Worm (Caenorhabditis elegans): ENCODE results near the gene nspa-10.

nspa-10 gene

ce11 chrV:14725409-14725808, 24.8 kb downstream of the nspa-10 start:
- TF ChIP-seq madf-3 (GFP tag; IDR thresholded peaks at IDR 0.05) (no peak), somi-1 (GFP tag; optimal IDR thresholded peaks at IDR 0.05) (peak; percentile 76)

- TF ChIP-seq snpc-1.3 (tag; optimal IDR thresholded peaks at IDR 0.05; ENCODE audit: insufficient read depth) (no peak), Y95B8A.8 (GFP tag; IDR thresholded peaks at IDR 0.05) (no peak), zfh-2 (GFP tag; conservative IDR thresholded peaks at IDR 0.05) (no peak), lir-1 (GFP tag; conservative IDR thresholded peaks at IDR 0.05) (no peak), hrde-1 (tag; optimal IDR thresholded peaks at IDR 0.05; ENCODE audit: borderline replicate concordance) (no peak), snpc-3.4 (tag; optimal IDR thresholded peaks at IDR 0.05) (no peak), ama-1 (optimal IDR thresholded peaks at IDR 0.05) (no peak), ama-1 (GFP tag; optimal IDR thresholded peaks at IDR 0.05) (no peak), madf-3 (GFP tag; IDR thresholded peaks at IDR 0.05) (no peak), ztf-6 (GFP tag; IDR thresholded peaks at IDR 0.05) (no peak), lag-1 (GFP tag; IDR thresholded peaks at IDR 0.05) (no peak), K11D2.4 (GFP tag; IDR thresholded peaks at IDR 0.05) (no peak), ccch-3 (GFP tag; optimal IDR thresholded peaks at IDR 0.05) (no peak)
These were observed 27.2 kb downstream of the nspa-10 start, which contains the start of gene R08A2.7 for ce11 chrV:14723020-14723419. R08A2.7 (plus strand) TSS chrV:14723320.

- TF ChIP-seq dpff-1 (tag; optimal IDR thresholded peaks at IDR 0.05) (no peak), ztf-18 (tag; optimal IDR thresholded peaks at IDR 0.05) (no peak), ztf-28 (GFP tag; IDR thresholded peaks at IDR 0.05) (no peak), lsl-1 (GFP tag; optimal IDR thresholded peaks at IDR 0.05) (no peak), dox-1 (GFP tag; IDR thresholded peaks at IDR 0.05) (no peak), lin-40 (tag; optimal IDR thresholded peaks at IDR 0.05) (no peak)
These were observed 30.8 kb downstream of the nspa-10 start, which contains the start of gene R08A2.1 for ce11 chrV:14719491-14719890. R08A2.1 (minus strand) TSS chrV:14719591.

ce11 chrV:14716114-14716513, 34.1 kb downstream of the nspa-10 start, which contains the start of gene fbxa-147:
fbxa-147 (plus strand) TSS chrV:14716499.
- TF ChIP-seq nhr-80 (tag; optimal IDR thresholded peaks at IDR 0.05) (peak; percentile 63), ekl-4 (GFP tag; IDR thresholded peaks at IDR 0.05) (no peak), F55B11.4 (tag; optimal IDR thresholded peaks at IDR 0.05; ENCODE audit: borderline replicate concordance, insufficient read depth) (no peak)

DNA sequence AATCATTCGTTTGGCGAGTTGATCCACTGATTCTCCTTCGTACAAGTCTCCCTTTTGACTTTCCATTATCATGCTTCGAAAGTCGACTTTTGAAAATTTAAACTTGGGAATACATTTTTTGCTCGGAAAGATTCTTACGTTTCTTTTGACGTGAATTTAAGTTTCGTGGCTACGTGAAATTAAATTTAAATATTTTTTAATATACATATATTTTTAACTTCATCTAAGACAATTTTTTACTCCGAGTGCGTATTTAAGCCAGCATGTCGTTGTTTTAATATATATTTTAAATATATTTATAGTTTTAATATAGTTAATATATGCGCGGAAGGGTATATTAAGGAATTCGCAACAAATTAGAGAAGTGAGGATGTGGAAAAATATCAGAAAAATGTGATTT, 34.6 kb downstream of the nspa-10 start, which contains the start of gene R08A2.2:
TSS of gene R08A2.2 (minus strand) at position 101 of the 400 bp plus-strand sequence.
- TF ChIP-seq unc-130 (GFP tag; optimal IDR thresholded peaks at IDR 0.05) (no peak), ztf-3 (GFP tag; optimal IDR thresholded peaks at IDR 0.05) (no peak), madf-3 (GFP tag; IDR thresholded peaks at IDR 0.05) (no peak), lin-54 (GFP tag; optimal IDR thresholded peaks at IDR 0.05) (no peak), dpl-1 (GFP tag; optimal IDR thresholded peaks at IDR 0.05) (no peak), rcor-1 (GFP tag; IDR thresholded peaks at IDR 0.05) (no peak), madf-10 (tag; optimal IDR thresholded peaks at IDR 0.05) (no peak), ztf-25 (GFP tag; IDR thresholded peaks at IDR 0.05) (no peak), ceh-79 (tag; optimal IDR thresholded peaks at IDR 0.05) (no peak)

- no peak for TF ChIP-seq dox-1 (GFP tag; IDR thresholded peaks at IDR 0.05)
- no peak for TF ChIP-seq F22D6.2 (tag; optimal IDR thresholded peaks at IDR 0.05)
- TF ChIP-seq aptf-3 (GFP tag; IDR thresholded peaks at IDR 0.05) = no peak
- no peak for TF ChIP-seq ccch-3 (GFP tag; optimal IDR thresholded peaks at IDR 0.05)
- TF ChIP-seq mel-28 (tag; optimal IDR thresholded peaks at IDR 0.05; ENCODE audit: borderline replicate concordance) = no peak
- no peak for TF ChIP-seq attf-3 (GFP tag; conservative IDR thresholded peaks at IDR 0.05)
- no peak for TF ChIP-seq snpc-1.1 (tag; optimal IDR thresholded peaks at IDR 0.05; ENCODE audit: insufficient read depth)
- TF ChIP-seq K11D2.4 (GFP tag; IDR thresholded peaks at IDR 0.05) = no peak
- TF ChIP-seq T26A5.8 (tag; optimal IDR thresholded peaks at IDR 0.05) = no peak
- no peak for TF ChIP-seq dpff-1 (tag; optimal IDR thresholded peaks at IDR 0.05)
- TF ChIP-seq nhr-90 (tag; optimal IDR thresholded peaks at IDR 0.05) = no peak
- TF ChIP-seq ztf-18 (tag; optimal IDR thresholded peaks at IDR 0.05) = no peak
- no peak for TF ChIP-seq ceh-91 (GFP tag; IDR thresholded peaks at IDR 0.05)
- no peak for TF ChIP-seq cebp-1 (GFP tag; IDR thresholded peaks at IDR 0.05)
- no peak for TF ChIP-seq cebp-1 (tag; optimal IDR thresholded peaks at IDR 0.05)
- TF ChIP-seq lir-1 (GFP tag; conservative IDR thresholded peaks at IDR 0.05) = no peak
These were observed 37.9 kb downstream of the nspa-10 start, which contains the start of gene R08A2.5 for ce11 chrV:14712316-14712715. R08A2.5 (plus strand) TSS chrV:14712616.
